Fruit fly (Drosophila melanogaster): ENCODE data around the gene Zmynd8.

Zmynd8 gene

dm6 chr3R:31669153-31669934 is at the start of gene Zmynd8:
Gene Zmynd8 (plus strand): TSS chr3R:31669465.
- TF ChIP-seq CG1602 (GFP tag; optimal IDR thresholded peaks at IDR 0.05): no peak
- peak; percentile 84 for TF ChIP-seq CG34224 (GFP tag; IDR thresholded peaks at IDR 0.05; ENCODE audit: partially characterized antibody)
- TF ChIP-seq ash1 (GFP tag; optimal IDR thresholded peaks at IDR 0.05): no peak
- TF ChIP-seq Myb (GFP tag; optimal IDR thresholded peaks at IDR 0.05): peak; percentile 78
- TF ChIP-seq CG4360 (GFP tag; IDR thresholded peaks at IDR 0.05): peak; percentile 10; the same call in 1 of the 2 replicates
- TF ChIP-seq Hr39 (optimal IDR thresholded peaks at IDR 0.05): no peak
- TF ChIP-seq onecut (GFP tag; IDR thresholded peaks at IDR 0.05): no peak
- TF ChIP-seq Dbx (GFP tag; IDR thresholded peaks at IDR 0.05): no peak
- peak; percentile 15 for TF ChIP-seq Dad (GFP tag; optimal IDR thresholded peaks at IDR 0.05)
- TF ChIP-seq wdn (GFP tag; IDR thresholded peaks at IDR 0.05): no peak
- TF ChIP-seq Ada2b (GFP tag; IDR thresholded peaks at IDR 0.05): no peak
- no peak for TF ChIP-seq HHEX (GFP tag; optimal IDR thresholded peaks at IDR 0.05)
- TF ChIP-seq tin (GFP tag; optimal IDR thresholded peaks at IDR 0.05): no peak
- no peak for TF ChIP-seq CG6765 (GFP tag; optimal IDR thresholded peaks at IDR 0.05)
- no peak for TF ChIP-seq fd102C (GFP tag; optimal IDR thresholded peaks at IDR 0.05)
- TF ChIP-seq CG10321 (GFP tag; IDR thresholded peaks at IDR 0.05): no peak
- TF ChIP-seq Hey (tag; optimal IDR thresholded peaks at IDR 0.05): no peak
- no peak for TF ChIP-seq CG3065 (GFP tag; optimal IDR thresholded peaks at IDR 0.05)
- TF ChIP-seq ind (GFP tag; optimal IDR thresholded peaks at IDR 0.05): no peak
- TF ChIP-seq br (optimal IDR thresholded peaks at IDR 0.05): no peak
- no peak for TF ChIP-seq Oaz (GFP tag; IDR thresholded peaks at IDR 0.05)
- no peak for TF ChIP-seq CG11247 (GFP tag; IDR thresholded peaks at IDR 0.05)
- no peak for TF ChIP-seq psq (GFP tag; optimal IDR thresholded peaks at IDR 0.05)
- no peak for TF ChIP-seq CG13424 (tag; optimal IDR thresholded peaks at IDR 0.05)
- no peak for TF ChIP-seq ken (GFP tag; IDR thresholded peaks at IDR 0.05)
- TF ChIP-seq CG1832 (GFP tag; optimal IDR thresholded peaks at IDR 0.05): no peak
- TF ChIP-seq CG8388 (GFP tag; optimal IDR thresholded peaks at IDR 0.05): no peak
- TF ChIP-seq ac (GFP tag; optimal IDR thresholded peaks at IDR 0.05): no peak
- TF ChIP-seq CG31441 (GFP tag; IDR thresholded peaks at IDR 0.05): no peak; the same call in 1 of the 2 replicates
- TF ChIP-seq CG43689 (GFP tag; IDR thresholded peaks at IDR 0.05): no peak
- no peak for TF ChIP-seq bsh (GFP tag; optimal IDR thresholded peaks at IDR 0.05)
- TF ChIP-seq CG14050 (GFP tag; IDR thresholded peaks at IDR 0.05): no peak
- no peak for TF ChIP-seq CG3726 (GFP tag; IDR thresholded peaks at IDR 0.05)
- no peak for TF ChIP-seq fu2 (GFP tag; optimal IDR thresholded peaks at IDR 0.05)
- no peak for TF ChIP-seq eve (GFP tag; optimal IDR thresholded peaks at IDR 0.05)
- TF ChIP-seq chinmo (GFP tag; IDR thresholded peaks at IDR 0.05; ENCODE audit: partially characterized antibody): peak; percentile 85; the same call in 2 of the 4 replicates
- TF ChIP-seq ssp (GFP tag; IDR thresholded peaks at IDR 0.05): no peak
- no peak for TF ChIP-seq p53 (GFP tag; optimal IDR thresholded peaks at IDR 0.05)
- TF ChIP-seq CG18619 (GFP tag; optimal IDR thresholded peaks at IDR 0.05): no peak
- peak; percentile 20 for TF ChIP-seq pb (GFP tag; optimal IDR thresholded peaks at IDR 0.05)
- no peak for TF ChIP-seq D19B (GFP tag; optimal IDR thresholded peaks at IDR 0.05)
- TF ChIP-seq insv (GFP tag; optimal IDR thresholded peaks at IDR 0.05): no peak
- TF ChIP-seq caup (GFP tag; optimal IDR thresholded peaks at IDR 0.05; ENCODE audit: severe bottlenecking): no peak
- no peak for TF ChIP-seq CG4282 (GFP tag; optimal IDR thresholded peaks at IDR 0.05)
- TF ChIP-seq CG7745 (tag; optimal IDR thresholded peaks at IDR 0.05): no peak
- TF ChIP-seq CG4820 (GFP tag; optimal IDR thresholded peaks at IDR 0.05): no peak
- TF ChIP-seq Max (GFP tag; optimal IDR thresholded peaks at IDR 0.05): no peak
- no peak for TF ChIP-seq Gug (GFP tag; IDR thresholded peaks at IDR 0.05)
- no peak for TF ChIP-seq CG10366 (GFP tag; IDR thresholded peaks at IDR 0.05)
- no peak for TF ChIP-seq CG10959 (GFP tag; IDR thresholded peaks at IDR 0.05)
- TF ChIP-seq zen (tag; optimal IDR thresholded peaks at IDR 0.05): peak; percentile 31

Data from whole organism, embryonic.